Fruit fly (Drosophila melanogaster) Kc167 (cell line): ENCODE data around the gene CG5555.

Source experiments
- Myc ChIP-seq: fragments of >200 bp; optimal IDR thresholded peaks from 2 replicates; lab custom pipeline; 2017; ENCODE audit warnings: missing external identifiers
- Sin3A ChIP-seq: fragments of >200 bp; optimal IDR thresholded peaks from 2 replicates; lab custom pipeline; 2018; ENCODE audit warnings: missing external identifiers
- h ChIP-seq: fragments of >200 bp; optimal IDR thresholded peaks from 3 replicates; lab custom pipeline; 2018; ENCODE audit warnings: missing external identifiers
- psq ChIP-seq: fragments of >200 bp; optimal IDR thresholded peaks from 2 replicates; lab custom pipeline; 2017; ENCODE audit warnings: missing external identifiers
- ttk ChIP-seq: sonication (Bioruptor generic); optimal IDR thresholded peaks from 2 replicates; lab custom pipeline; 2017; ENCODE audit warnings: missing external identifiers

DNA sequence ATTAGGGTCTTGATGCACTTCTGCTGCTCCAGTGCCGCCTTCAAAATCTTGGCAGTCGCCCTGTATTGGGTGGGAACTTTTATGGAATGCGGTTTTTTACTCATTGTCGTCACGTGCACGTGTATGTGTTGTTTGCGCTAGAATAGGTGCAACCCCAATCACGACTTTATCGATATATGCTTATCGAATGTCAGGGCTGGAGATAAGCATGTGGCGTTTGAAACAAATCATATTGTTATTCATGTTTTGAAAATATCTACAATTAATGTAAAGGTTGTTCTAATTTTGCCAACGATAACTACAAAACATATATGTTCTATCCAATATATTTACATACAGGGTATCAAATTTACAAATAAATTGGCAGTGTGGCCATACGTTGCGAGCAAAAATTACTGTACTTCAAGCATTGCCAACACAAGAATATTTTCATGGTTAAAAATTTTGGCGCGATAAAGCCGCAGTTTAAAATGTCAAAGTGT lies 18.2 kb downstream of the CG5555 start, which contains the start of the genes CG42359 and Nsun5:
- TF ChIP-seq psq (lab: Kevin White, UChicago) (no peak), Myc (lab: Kevin White, UChicago) (no peak), h (lab: Kevin White, UChicago) (no peak), ttk (lab: Kevin White, UChicago) (no peak), Sin3A (lab: Kevin White, UChicago) (no peak)
